Worm (Caenorhabditis elegans) whole organism, L3 larva: Measurements from ENCODE around the gene his-42.

ENCODE experiments used
- ZK546.5 ChIP-seq: sonication (generic microtip); optimal IDR thresholded peaks from 2 replicates; lab custom pipeline; 2017; ENCODE audit warnings: missing biosample characterization, missing genetic modification characterization
- aly-2 ChIP-seq: fragments of 150-350 bp; optimal IDR thresholded peaks from 2 replicates; lab custom pipeline; 2014; ENCODE audit warnings: missing biosample characterization, missing genetic modification characterization
- ama-1 ChIP-seq: fragments of 150-350 bp; optimal IDR thresholded peaks from 2 replicates; lab custom pipeline; 2018
- ceh-16 ChIP-seq: sonication (generic microtip); optimal IDR thresholded peaks from 2 replicates; lab custom pipeline; 2017; ENCODE audit warnings: missing biosample characterization, missing genetic modification characterization
- ceh-28 ChIP-seq: fragments of 150-350 bp; optimal IDR thresholded peaks from 2 replicates; lab custom pipeline; 2014; ENCODE audit warnings: missing biosample characterization, missing genetic modification reagents, missing genetic modification characterization
- ceh-82 ChIP-seq: fragments of 150-350 bp; optimal IDR thresholded peaks from 2 replicates; lab custom pipeline; 2014; ENCODE audit warnings: missing biosample characterization, missing genetic modification characterization
- ceh-9 ChIP-seq: sonication (generic microtip); optimal IDR thresholded peaks from 2 replicates; lab custom pipeline; 2018; ENCODE audit warnings: missing biosample characterization, missing genetic modification characterization
- daf-12 ChIP-seq: fragments of 150-350 bp; optimal IDR thresholded peaks from 2 replicates; lab custom pipeline; 2014; ENCODE audit warnings: missing biosample characterization, missing genetic modification reagents, missing genetic modification characterization
- egl-5 ChIP-seq: fragments of 150-350 bp; optimal IDR thresholded peaks from 2 replicates; lab custom pipeline; 2017; ENCODE audit warnings: missing biosample characterization, missing genetic modification reagents, missing genetic modification characterization, inconsistent platforms
- elt-2 ChIP-seq: sonication (generic microtip); optimal IDR thresholded peaks from 2 replicates; lab custom pipeline; 2016; ENCODE audit warnings: missing genetic modification reagents, mild to moderate bottlenecking, missing genetic modification characterization, missing compliant biosample characterization
- elt-3 ChIP-seq, 3 experiments: fragments of 150-350 bp in 1 of 3; sonication (generic microtip) in 2 of 3; optimal IDR thresholded peaks; 2 replicates in 2 of 3; 4 replicates in 1 of 3; lab custom pipeline; 2014 to 2017; ENCODE audit warnings: missing biosample characterization in 3 of 3, missing genetic modification characterization in 3 of 3
- eor-1 ChIP-seq, 2 experiments: fragments of 150-350 bp; optimal IDR thresholded peaks; 2 replicates each; lab custom pipeline; 2014 to 2018; ENCODE audit warnings: missing biosample characterization in 2 of 2, missing genetic modification characterization in 2 of 2
- fkh-10 ChIP-seq: sonication (generic microtip); optimal IDR thresholded peaks from 2 replicates; lab custom pipeline; 2017; ENCODE audit warnings: missing biosample characterization, missing genetic modification reagents, missing genetic modification characterization
- fkh-2 ChIP-seq: fragments of 150-350 bp; optimal IDR thresholded peaks from 2 replicates; lab custom pipeline; 2014; ENCODE audit warnings: missing biosample characterization, missing genetic modification reagents, missing genetic modification characterization
- hmg-11 ChIP-seq: sonication (generic microtip); optimal IDR thresholded peaks from 2 replicates; lab custom pipeline; 2016; ENCODE audit warnings: missing genetic modification characterization, missing compliant biosample characterization
- jun-1 ChIP-seq: fragments of 150-350 bp; optimal IDR thresholded peaks from 2 replicates; lab custom pipeline; 2014; ENCODE audit warnings: missing biosample characterization, missing genetic modification reagents, missing genetic modification characterization
- lin-15B ChIP-seq: fragments of 150-350 bp; optimal IDR thresholded peaks from 2 replicates; lab custom pipeline; 2014; ENCODE audit warnings: missing biosample characterization, missing genetic modification characterization
- lin-39 ChIP-seq: fragments of 150-350 bp; optimal IDR thresholded peaks from 2 replicates; lab custom pipeline; 2018; ENCODE audit warnings: missing biosample characterization, missing genetic modification reagents, missing genetic modification characterization
- lsy-12 ChIP-seq: sonication (generic microtip); optimal IDR thresholded peaks from 2 replicates; lab custom pipeline; 2016; ENCODE audit warnings: mild to moderate bottlenecking, missing genetic modification characterization, missing compliant biosample characterization
- mdl-1 ChIP-seq: fragments of 150-350 bp; optimal IDR thresholded peaks from 2 replicates; lab custom pipeline; 2014; ENCODE audit warnings: missing biosample characterization, missing genetic modification characterization
- nfya-1 ChIP-seq: sonication (generic microtip); optimal IDR thresholded peaks from 2 replicates; lab custom pipeline; 2017; ENCODE audit warnings: missing genetic modification characterization, mild to moderate bottlenecking, missing compliant biosample characterization, antibody characterized with exemption, moderate library complexity; ENCODE audit not compliant: insufficient read depth
- nhr-23 ChIP-seq: fragments of 150-350 bp; optimal IDR thresholded peaks from 2 replicates; lab custom pipeline; 2014; ENCODE audit warnings: missing biosample characterization, missing genetic modification reagents, missing genetic modification characterization
- nhr-237 ChIP-seq: fragments of 150-350 bp; optimal IDR thresholded peaks from 2 replicates; lab custom pipeline; 2014; ENCODE audit warnings: missing biosample characterization, missing genetic modification characterization
- nhr-28 ChIP-seq: fragments of 150-350 bp; optimal IDR thresholded peaks from 2 replicates; lab custom pipeline; 2014; ENCODE audit warnings: missing biosample characterization, missing genetic modification characterization
- nhr-43 ChIP-seq: sonication (generic microtip); optimal IDR thresholded peaks from 2 replicates; lab custom pipeline; 2016; ENCODE audit warnings: mild to moderate bottlenecking, missing genetic modification characterization, missing compliant biosample characterization; ENCODE audit not compliant: poor library complexity, severe bottlenecking
- nhr-67 ChIP-seq: fragments of 150-350 bp; optimal IDR thresholded peaks from 2 replicates; lab custom pipeline; 2014; ENCODE audit warnings: missing biosample characterization, missing genetic modification characterization
- nhr-77 ChIP-seq: fragments of 150-350 bp; optimal IDR thresholded peaks from 2 replicates; lab custom pipeline; 2014; ENCODE audit warnings: missing biosample characterization, missing genetic modification characterization
- pha-4 ChIP-seq: fragments of 150-350 bp; optimal IDR thresholded peaks from 2 replicates; lab custom pipeline; 2014; ENCODE audit warnings: missing biosample characterization, missing genetic modification reagents, missing genetic modification characterization
- pqm-1 ChIP-seq: fragments of 150-350 bp; optimal IDR thresholded peaks from 2 replicates; lab custom pipeline; 2017; ENCODE audit warnings: missing biosample characterization, missing genetic modification characterization, inconsistent platforms
- skn-1 ChIP-seq: fragments of 150-350 bp; optimal IDR thresholded peaks from 2 replicates; lab custom pipeline; 2014; ENCODE audit warnings: missing biosample characterization, missing genetic modification characterization
- snpc-4 ChIP-seq: fragments of 150-350 bp; optimal IDR thresholded peaks from 2 replicates; lab custom pipeline; 2014; ENCODE audit warnings: missing biosample characterization, missing genetic modification characterization
- tbx-2 ChIP-seq: sonication (generic microtip); optimal IDR thresholded peaks from 2 replicates; lab custom pipeline; 2016; ENCODE audit warnings: mild to moderate bottlenecking, missing genetic modification characterization, missing compliant biosample characterization
- unc-39 ChIP-seq: sonication (generic microtip); optimal IDR thresholded peaks from 4 replicates; lab custom pipeline; 2017; ENCODE audit warnings: missing biosample characterization, missing genetic modification characterization
- unc-62 ChIP-seq: fragments of 150-350 bp; sonication (generic microtip); optimal IDR thresholded peaks from 4 replicates; lab custom pipeline; 2014; ENCODE audit warnings: missing biosample characterization, missing genetic modification reagents, missing genetic modification characterization
- zag-1 ChIP-seq: fragments of 150-350 bp; optimal IDR thresholded peaks from 2 replicates; lab custom pipeline; 2014; ENCODE audit warnings: missing biosample characterization, missing genetic modification characterization

The his-42 gene

ce11 chrII:13842340-13842739 lies 13.8 kb upstream of the his-42 start:
- TF ChIP-seq ceh-28 (tag; lab: Kevin White, UChicago) (no peak), unc-39 (tag; lab: Kevin White, UChicago) (no peak), daf-12 (tag; lab: Kevin White, UChicago) (no peak), aly-2 (tag; lab: Kevin White, UChicago) (no peak), fkh-10 (GFP tag; lab: Kevin White, UChicago) (no peak), jun-1 (no peak), elt-2 (tag; lab: Kevin White, UChicago) (no peak), ZK546.5 (tag; lab: Kevin White, UChicago) (no peak), ceh-9 (tag; lab: Kevin White, UChicago) (no peak), mdl-1 (no peak), nhr-77 (tag; lab: Kevin White, UChicago) (no peak), lin-15B (tag; lab: Kevin White, UChicago) (no peak), nhr-43 (tag; lab: Kevin White, UChicago) (no peak), egl-5 (no peak), hmg-11 (tag; lab: Kevin White, UChicago) (no peak), nfya-1 (tag; lab: Kevin White, UChicago) (no peak), lsy-12 (tag; lab: Kevin White, UChicago) (no peak), zag-1 (tag; lab: Kevin White, UChicago) (no peak)

- no peak for TF ChIP-seq nfya-1 (tag; lab: Kevin White, UChicago)
- no peak for TF ChIP-seq ama-1 (lab: Kevin White, UChicago)
- no peak for TF ChIP-seq aly-2 (tag; lab: Kevin White, UChicago)
- TF ChIP-seq nhr-28, result no peak
- no peak for TF ChIP-seq mdl-1
- TF ChIP-seq lin-15B (tag; lab: Kevin White, UChicago), result no peak
- TF ChIP-seq nhr-237, result no peak
- no peak for TF ChIP-seq pqm-1 (tag; lab: Kevin White, UChicago)
- no peak for TF ChIP-seq ceh-9 (tag; lab: Kevin White, UChicago)
- TF ChIP-seq unc-62 (GFP tag; lab: Kevin White, UChicago), result no peak
- TF ChIP-seq skn-1 (tag; lab: Kevin White, UChicago), result no peak
- no peak for TF ChIP-seq tbx-2
- TF ChIP-seq snpc-4, result no peak
- TF ChIP-seq lin-39 (tag; lab: Kevin White, UChicago), result no peak
- TF ChIP-seq jun-1, result no peak
- no peak for TF ChIP-seq nhr-43 (tag; lab: Kevin White, UChicago)
- TF ChIP-seq, all 47 proteins: peak for 0
Measured at ce11 chrII:13841106-13841854, 12.8 kb upstream of the his-42 start, which contains the start of gene F08G2.7. Gene F08G2.7, minus strand, starts transcription at chrII:13841156.

DNA sequence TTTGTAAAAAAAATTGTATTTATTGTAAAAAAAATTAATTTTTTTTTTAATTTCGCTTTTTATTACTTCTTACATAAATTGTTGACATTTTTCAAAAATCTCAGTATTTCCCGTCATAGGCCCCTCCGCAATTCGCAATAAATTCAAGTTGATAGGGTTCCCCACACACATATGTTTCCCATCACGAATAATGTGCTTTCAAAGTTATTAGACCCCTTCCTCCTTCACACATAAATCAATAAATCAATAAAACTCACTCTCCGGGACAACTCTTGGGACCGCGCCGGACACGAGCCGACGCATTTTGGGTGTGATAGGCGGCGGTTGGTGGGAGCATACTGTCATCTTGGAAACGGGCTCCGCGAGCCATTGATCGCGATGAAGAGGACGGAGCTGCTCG lies 11.0 kb upstream of the his-42 start:
- no peak for TF ChIP-seq elt-2 (tag; lab: Kevin White, UChicago)
- TF ChIP-seq hmg-11 (tag; lab: Kevin White, UChicago), result no peak
- TF ChIP-seq ZK546.5 (tag; lab: Kevin White, UChicago), result no peak
- TF ChIP-seq fkh-10 (GFP tag; lab: Kevin White, UChicago), result no peak
- TF ChIP-seq lin-39 (tag; lab: Kevin White, UChicago), result no peak
- no peak for TF ChIP-seq nhr-43 (tag; lab: Kevin White, UChicago)
- TF ChIP-seq lsy-12 (tag; lab: Kevin White, UChicago), result no peak
- no peak for TF ChIP-seq ceh-9 (tag; lab: Kevin White, UChicago)
- TF ChIP-seq elt-3 (tag; optimal IDR thresholded peaks at IDR 0.05; lab: Kevin White, UChicago), result no peak
- no peak for TF ChIP-seq ceh-82 (tag; lab: Kevin White, UChicago)
- no peak for TF ChIP-seq fkh-2 (tag; lab: Kevin White, UChicago)
- TF ChIP-seq nfya-1 (tag; lab: Kevin White, UChicago), result no peak
- no peak for TF ChIP-seq nhr-23 (tag; lab: Kevin White, UChicago)
- TF ChIP-seq ceh-16 (tag; lab: Kevin White, UChicago), result no peak
- TF ChIP-seq skn-1 (tag; lab: Kevin White, UChicago), result no peak
- no peak for TF ChIP-seq pha-4 (tag; lab: Kevin White, UChicago)
- TF ChIP-seq nhr-77 (tag; lab: Kevin White, UChicago), result no peak

DNA sequence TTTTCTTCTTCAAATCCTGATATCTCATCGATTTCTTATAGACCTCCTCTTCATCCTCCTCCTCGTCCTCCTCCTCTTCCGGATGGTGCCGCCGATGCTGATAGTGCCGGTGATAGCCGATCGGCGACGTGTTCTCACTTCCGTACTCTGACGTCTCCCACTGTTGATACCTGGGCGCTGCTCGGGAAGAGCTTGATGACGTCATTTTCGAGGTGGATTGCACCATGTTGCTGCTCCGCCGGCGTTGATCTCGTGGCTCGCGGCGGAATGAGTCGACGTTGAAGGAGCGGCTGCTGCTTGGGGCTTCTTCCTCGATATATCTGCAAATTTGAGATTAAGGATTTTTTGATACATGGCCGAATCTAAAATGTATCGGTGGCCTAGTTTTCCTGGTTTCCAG lies 9.9 kb upstream of the his-42 start:
- TF ChIP-seq snpc-4 (no peak), eor-1 (tag; optimal IDR thresholded peaks at IDR 0.05; lab: Kevin White, UChicago) (no peak), skn-1 (tag; lab: Kevin White, UChicago) (no peak), nhr-67 (no peak), fkh-10 (GFP tag; lab: Kevin White, UChicago) (no peak), nhr-28 (no peak), jun-1 (no peak), pqm-1 (tag; lab: Kevin White, UChicago) (no peak)
